Worm (Caenorhabditis elegans) whole organism, L3 larva: Measurements from ENCODE around the gene K11D12.13.

Source experiments
- R02D3.7 ChIP-seq: fragments of 150-350 bp; optimal IDR thresholded peaks from 2 replicates; lab custom pipeline; 2014; ENCODE audit warnings: missing biosample characterization, missing genetic modification characterization
- ZK546.5 ChIP-seq: sonication (generic microtip); optimal IDR thresholded peaks from 2 replicates; lab custom pipeline; 2017; ENCODE audit warnings: missing biosample characterization, missing genetic modification characterization
- aly-2 ChIP-seq: fragments of 150-350 bp; optimal IDR thresholded peaks from 2 replicates; lab custom pipeline; 2014; ENCODE audit warnings: missing biosample characterization, missing genetic modification characterization
- ama-1 ChIP-seq: fragments of 150-350 bp; optimal IDR thresholded peaks from 2 replicates; lab custom pipeline; 2018
- ceh-28 ChIP-seq: fragments of 150-350 bp; optimal IDR thresholded peaks from 2 replicates; lab custom pipeline; 2014; ENCODE audit warnings: missing biosample characterization, missing genetic modification reagents, missing genetic modification characterization
- ceh-82 ChIP-seq: fragments of 150-350 bp; optimal IDR thresholded peaks from 2 replicates; lab custom pipeline; 2014; ENCODE audit warnings: missing biosample characterization, missing genetic modification characterization
- ceh-9 ChIP-seq: sonication (generic microtip); optimal IDR thresholded peaks from 2 replicates; lab custom pipeline; 2018; ENCODE audit warnings: missing biosample characterization, missing genetic modification characterization
- daf-12 ChIP-seq: fragments of 150-350 bp; optimal IDR thresholded peaks from 2 replicates; lab custom pipeline; 2014; ENCODE audit warnings: missing biosample characterization, missing genetic modification reagents, missing genetic modification characterization
- egl-27 ChIP-seq: sonication (generic microtip); optimal IDR thresholded peaks from 4 replicates; lab custom pipeline; 2017; ENCODE audit warnings: missing biosample characterization, missing genetic modification reagents, missing genetic modification characterization
- egl-5 ChIP-seq: fragments of 150-350 bp; optimal IDR thresholded peaks from 2 replicates; lab custom pipeline; 2017; ENCODE audit warnings: missing biosample characterization, missing genetic modification reagents, missing genetic modification characterization, inconsistent platforms
- elt-1 ChIP-seq: fragments of 150-350 bp; optimal IDR thresholded peaks from 2 replicates; lab custom pipeline; 2014; ENCODE audit warnings: missing biosample characterization, missing genetic modification characterization
- elt-2 ChIP-seq: sonication (generic microtip); optimal IDR thresholded peaks from 2 replicates; lab custom pipeline; 2016; ENCODE audit warnings: missing genetic modification reagents, mild to moderate bottlenecking, missing genetic modification characterization, missing compliant biosample characterization
- elt-3 ChIP-seq, 3 experiments: fragments of 150-350 bp in 1 of 3; sonication (generic microtip) in 2 of 3; optimal IDR thresholded peaks; 2 replicates in 2 of 3; 4 replicates in 1 of 3; lab custom pipeline; 2014 to 2017; ENCODE audit warnings: missing biosample characterization in 3 of 3, missing genetic modification characterization in 3 of 3
- eor-1 ChIP-seq, 2 experiments: fragments of 150-350 bp; optimal IDR thresholded peaks; 2 replicates each; lab custom pipeline; 2014 to 2018; ENCODE audit warnings: missing biosample characterization in 2 of 2, missing genetic modification characterization in 2 of 2
- fkh-2 ChIP-seq: fragments of 150-350 bp; optimal IDR thresholded peaks from 2 replicates; lab custom pipeline; 2014; ENCODE audit warnings: missing biosample characterization, missing genetic modification reagents, missing genetic modification characterization
- fos-1 ChIP-seq: fragments of 150-350 bp; optimal IDR thresholded peaks from 2 replicates; lab custom pipeline; 2014; ENCODE audit warnings: missing biosample characterization, missing genetic modification characterization
- hmg-11 ChIP-seq: sonication (generic microtip); optimal IDR thresholded peaks from 2 replicates; lab custom pipeline; 2016; ENCODE audit warnings: missing genetic modification characterization, missing compliant biosample characterization
- jun-1 ChIP-seq: fragments of 150-350 bp; optimal IDR thresholded peaks from 2 replicates; lab custom pipeline; 2014; ENCODE audit warnings: missing biosample characterization, missing genetic modification reagents, missing genetic modification characterization
- lin-15B ChIP-seq: fragments of 150-350 bp; optimal IDR thresholded peaks from 2 replicates; lab custom pipeline; 2014; ENCODE audit warnings: missing biosample characterization, missing genetic modification characterization
- lin-39 ChIP-seq: fragments of 150-350 bp; optimal IDR thresholded peaks from 2 replicates; lab custom pipeline; 2018; ENCODE audit warnings: missing biosample characterization, missing genetic modification reagents, missing genetic modification characterization
- lsy-12 ChIP-seq: sonication (generic microtip); optimal IDR thresholded peaks from 2 replicates; lab custom pipeline; 2016; ENCODE audit warnings: mild to moderate bottlenecking, missing genetic modification characterization, missing compliant biosample characterization
- mdl-1 ChIP-seq: fragments of 150-350 bp; optimal IDR thresholded peaks from 2 replicates; lab custom pipeline; 2014; ENCODE audit warnings: missing biosample characterization, missing genetic modification characterization
- mml-1 ChIP-seq: fragments of 150-350 bp; sonication (generic microtip); optimal IDR thresholded peaks from 3 replicates; lab custom pipeline; 2014; ENCODE audit warnings: missing biosample characterization, missing genetic modification characterization
- nfya-1 ChIP-seq: sonication (generic microtip); optimal IDR thresholded peaks from 2 replicates; lab custom pipeline; 2017; ENCODE audit warnings: missing genetic modification characterization, mild to moderate bottlenecking, missing compliant biosample characterization, antibody characterized with exemption, moderate library complexity; ENCODE audit not compliant: insufficient read depth
- nhr-11 ChIP-seq: fragments of 150-350 bp; optimal IDR thresholded peaks from 2 replicates; lab custom pipeline; 2014; ENCODE audit warnings: missing biosample characterization, missing genetic modification characterization
- nhr-12 ChIP-seq: fragments of 150-350 bp; optimal IDR thresholded peaks from 2 replicates; lab custom pipeline; 2014; ENCODE audit warnings: missing biosample characterization, missing genetic modification characterization
- nhr-23 ChIP-seq: fragments of 150-350 bp; optimal IDR thresholded peaks from 2 replicates; lab custom pipeline; 2014; ENCODE audit warnings: missing biosample characterization, missing genetic modification reagents, missing genetic modification characterization
- nhr-237 ChIP-seq: fragments of 150-350 bp; optimal IDR thresholded peaks from 2 replicates; lab custom pipeline; 2014; ENCODE audit warnings: missing biosample characterization, missing genetic modification characterization
- nhr-25 ChIP-seq: sonication (generic microtip); optimal IDR thresholded peaks from 2 replicates; lab custom pipeline; 2017; ENCODE audit warnings: missing biosample characterization, missing genetic modification characterization
- nhr-28 ChIP-seq: fragments of 150-350 bp; optimal IDR thresholded peaks from 2 replicates; lab custom pipeline; 2014; ENCODE audit warnings: missing biosample characterization, missing genetic modification characterization
- nhr-43 ChIP-seq: sonication (generic microtip); optimal IDR thresholded peaks from 2 replicates; lab custom pipeline; 2016; ENCODE audit warnings: mild to moderate bottlenecking, missing genetic modification characterization, missing compliant biosample characterization; ENCODE audit not compliant: poor library complexity, severe bottlenecking
- nhr-67 ChIP-seq: fragments of 150-350 bp; optimal IDR thresholded peaks from 2 replicates; lab custom pipeline; 2014; ENCODE audit warnings: missing biosample characterization, missing genetic modification characterization
- nhr-76 ChIP-seq: fragments of 150-350 bp; sonication (generic microtip); optimal IDR thresholded peaks from 5 replicates; lab custom pipeline; 2014; ENCODE audit warnings: missing biosample characterization, missing genetic modification characterization
- nhr-77 ChIP-seq: fragments of 150-350 bp; optimal IDR thresholded peaks from 2 replicates; lab custom pipeline; 2014; ENCODE audit warnings: missing biosample characterization, missing genetic modification characterization
- pha-4 ChIP-seq: fragments of 150-350 bp; optimal IDR thresholded peaks from 2 replicates; lab custom pipeline; 2014; ENCODE audit warnings: missing biosample characterization, missing genetic modification reagents, missing genetic modification characterization
- pqm-1 ChIP-seq: fragments of 150-350 bp; optimal IDR thresholded peaks from 2 replicates; lab custom pipeline; 2017; ENCODE audit warnings: missing biosample characterization, missing genetic modification characterization, inconsistent platforms
- sea-2 ChIP-seq: fragments of 150-350 bp; sonication (generic microtip); optimal IDR thresholded peaks from 4 replicates; lab custom pipeline; 2014; ENCODE audit warnings: missing biosample characterization, missing genetic modification reagents, missing genetic modification characterization
- skn-1 ChIP-seq: fragments of 150-350 bp; optimal IDR thresholded peaks from 2 replicates; lab custom pipeline; 2014; ENCODE audit warnings: missing biosample characterization, missing genetic modification characterization
- snpc-4 ChIP-seq: fragments of 150-350 bp; optimal IDR thresholded peaks from 2 replicates; lab custom pipeline; 2014; ENCODE audit warnings: missing biosample characterization, missing genetic modification characterization
- unc-39 ChIP-seq: sonication (generic microtip); optimal IDR thresholded peaks from 4 replicates; lab custom pipeline; 2017; ENCODE audit warnings: missing biosample characterization, missing genetic modification characterization
- unc-62 ChIP-seq: fragments of 150-350 bp; sonication (generic microtip); optimal IDR thresholded peaks from 4 replicates; lab custom pipeline; 2014; ENCODE audit warnings: missing biosample characterization, missing genetic modification reagents, missing genetic modification characterization
- zag-1 ChIP-seq: fragments of 150-350 bp; optimal IDR thresholded peaks from 2 replicates; lab custom pipeline; 2014; ENCODE audit warnings: missing biosample characterization, missing genetic modification characterization
- ztf-11 ChIP-seq: fragments of 150-350 bp; optimal IDR thresholded peaks from 2 replicates; lab custom pipeline; 2014; ENCODE audit warnings: missing biosample characterization, missing genetic modification characterization
- ztf-4 ChIP-seq: fragments of 150-350 bp; optimal IDR thresholded peaks from 2 replicates; lab custom pipeline; 2014; ENCODE audit warnings: missing biosample characterization, missing genetic modification characterization

The K11D12.13 gene

ce11 chrV:5030212-5030611 lies 3.0 kb upstream of the K11D12.13 start (continued):
- TF ChIP-seq ztf-11: no peak
- TF ChIP-seq aly-2 (tag; lab: Kevin White, UChicago): no peak
- TF ChIP-seq unc-62 (GFP tag; lab: Kevin White, UChicago): no peak
- peak; percentile 3 for TF ChIP-seq jun-1
- no peak for TF ChIP-seq eor-1 (tag; optimal IDR thresholded peaks at IDR 0.05; lab: Kevin White, UChicago)
- TF ChIP-seq elt-1 (tag; lab: Kevin White, UChicago): no peak

ce11 chrV:5030715-5031114 lies 2.5 kb upstream of the K11D12.13 start, which contains the start of gene swt-7:
TSS of gene swt-7 (minus strand) at chrV:5030815.
- TF ChIP-seq nhr-28 (no peak), ceh-9 (tag; lab: Kevin White, UChicago) (no peak), fos-1 (no peak), snpc-4 (tag; lab: Kevin White, UChicago) (no peak), zag-1 (tag; lab: Kevin White, UChicago) (no peak), ceh-82 (no peak)

- TF ChIP-seq elt-2: peak; percentile 66
- TF ChIP-seq aly-2 (tag; lab: Kevin White, UChicago): no peak
Measured at ce11 chrV:5031764-5032163, 1.4 kb upstream of the K11D12.13 start.

- TF ChIP-seq nhr-76 (tag; lab: Kevin White, UChicago) (no peak), snpc-4 (tag; lab: Kevin White, UChicago) (no peak), pha-4 (tag; lab: Kevin White, UChicago) (peak; percentile 11), nhr-77 (tag; lab: Kevin White, UChicago) (no peak), nhr-237 (no peak), nhr-25 (tag; lab: Kevin White, UChicago) (no peak), nhr-12 (no peak), nhr-23 (tag; lab: Kevin White, UChicago) (peak; percentile 42), fos-1 (no peak), elt-2 (peak; percentile 48), ZK546.5 (tag; lab: Kevin White, UChicago) (no peak), unc-39 (no peak), skn-1 (tag; lab: Kevin White, UChicago) (no peak), nfya-1 (no peak), mml-1 (peak; percentile 58), ceh-28 (no peak), hmg-11 (no peak), ztf-4 (tag; lab: Kevin White, UChicago) (no peak), egl-27 (no peak), aly-2 (tag; lab: Kevin White, UChicago) (no peak), pqm-1 (tag; lab: Kevin White, UChicago) (peak; percentile 41), fkh-2 (tag; lab: Kevin White, UChicago) (no peak), ama-1 (lab: Kevin White, UChicago) (no peak), nhr-28 (no peak), sea-2 (GFP tag; lab: Kevin White, UChicago) (no peak), R02D3.7 (no peak), nhr-11 (tag; lab: Kevin White, UChicago) (no peak), jun-1 (no peak), daf-12 (tag; lab: Kevin White, UChicago) (no peak), lsy-12 (tag; lab: Kevin White, UChicago) (no peak), elt-1 (tag; lab: Kevin White, UChicago) (no peak), egl-5 (tag; lab: Kevin White, UChicago) (no peak), mdl-1 (tag; lab: Kevin White, UChicago) (peak; percentile 68), lin-39 (peak; percentile 0), nhr-67 (tag; lab: Kevin White, UChicago) (no peak), ceh-82 (no peak), zag-1 (tag; lab: Kevin White, UChicago) (no peak), lin-15B (tag; lab: Kevin White, UChicago) (no peak), nhr-43 (tag; lab: Kevin White, UChicago) (no peak), elt-3 (tag; optimal IDR thresholded peaks at IDR 0.05; lab: Kevin White, UChicago) (no peak)
Measured at ce11 chrV:5032176-5032575, 1.0 kb upstream of the K11D12.13 start.
